Worm (Caenorhabditis elegans) whole organism, mixed stage, embryonic: ENCODE results near the gene scl-8.

Experiments used
- blmp-1 ChIP-seq: fragments of 150-350 bp; optimal IDR thresholded peaks from 2 replicates; lab custom pipeline; 2014; ENCODE audit warnings: missing biosample characterization, missing genetic modification characterization
- ces-1 ChIP-seq: fragments of 150-350 bp; optimal IDR thresholded peaks from 2 replicates; lab custom pipeline; 2014; ENCODE audit warnings: missing biosample characterization, missing genetic modification reagents, missing genetic modification characterization
- elt-1 ChIP-seq: sonication (generic microtip); optimal IDR thresholded peaks from 2 replicates; lab custom pipeline; 2017; ENCODE audit warnings: missing genetic modification characterization, mild to moderate bottlenecking, missing compliant biosample characterization, antibody characterized with exemption, moderate library complexity, borderline replicate concordance; ENCODE audit not compliant: insufficient read depth
- elt-3 ChIP-seq: fragments of 150-350 bp; optimal IDR thresholded peaks from 2 replicates; lab custom pipeline; 2014; ENCODE audit warnings: missing biosample characterization, missing genetic modification characterization
- lin-13 ChIP-seq: fragments of 150-350 bp; optimal IDR thresholded peaks from 2 replicates; lab custom pipeline; 2014; ENCODE audit warnings: missing biosample characterization, missing genetic modification characterization
- nhr-12 ChIP-seq: fragments of 150-350 bp; optimal IDR thresholded peaks from 2 replicates; lab custom pipeline; 2014; ENCODE audit warnings: missing biosample characterization, missing genetic modification characterization
- nhr-28 ChIP-seq: fragments of 150-350 bp; optimal IDR thresholded peaks from 2 replicates; lab custom pipeline; 2014; ENCODE audit warnings: missing biosample characterization, missing genetic modification characterization
- nhr-76 ChIP-seq: sonication (generic microtip); optimal IDR thresholded peaks from 2 replicates; lab custom pipeline; 2017; ENCODE audit warnings: missing biosample characterization, missing genetic modification characterization
- pha-4 ChIP-seq: fragments of 150-350 bp; optimal IDR thresholded peaks from 2 replicates; lab custom pipeline; 2018; ENCODE audit warnings: missing biosample characterization, missing genetic modification reagents, missing genetic modification characterization
- snpc-4 ChIP-seq: fragments of 150-350 bp; optimal IDR thresholded peaks from 2 replicates; lab custom pipeline; 2014; ENCODE audit warnings: missing biosample characterization, missing genetic modification characterization
- unc-39 ChIP-seq: fragments of 150-350 bp; optimal IDR thresholded peaks from 2 replicates; lab custom pipeline; 2014; ENCODE audit warnings: missing biosample characterization, missing genetic modification characterization
- unc-62 ChIP-seq: fragments of 150-350 bp; optimal IDR thresholded peaks from 2 replicates; lab custom pipeline; 2014; ENCODE audit warnings: missing biosample characterization, missing genetic modification reagents, missing genetic modification characterization
- zip-8 ChIP-seq: fragments of 150-350 bp; optimal IDR thresholded peaks from 2 replicates; lab custom pipeline; 2014; ENCODE audit warnings: missing biosample characterization, missing genetic modification characterization
- ztf-11 ChIP-seq: fragments of 150-350 bp; optimal IDR thresholded peaks from 2 replicates; lab custom pipeline; 2014; ENCODE audit warnings: missing biosample characterization, missing genetic modification characterization

DNA sequence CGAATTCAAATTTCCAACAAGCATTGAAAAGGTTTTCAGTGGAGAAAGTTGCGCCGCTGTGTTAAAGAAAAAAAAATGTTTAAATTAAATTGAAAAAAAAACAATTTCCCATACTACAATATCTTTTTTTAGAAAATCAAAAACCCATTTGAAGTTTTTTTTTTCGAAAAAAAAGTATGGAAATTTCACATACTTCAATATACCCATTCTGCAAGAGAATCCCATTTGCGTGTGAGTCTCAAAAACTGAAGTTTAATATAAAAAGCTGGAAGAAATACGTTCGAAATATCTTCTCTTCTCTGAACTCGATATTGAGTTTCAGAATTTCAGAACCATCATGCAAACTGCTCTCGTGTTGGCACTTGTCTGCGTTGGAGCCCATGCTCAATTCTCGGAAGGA is 1.4 kb upstream of the scl-8 start, which contains the start of gene scl-7:
- TF ChIP-seq unc-62 (GFP tag; lab: Kevin White, UChicago) (no peak), elt-1 (tag; lab: Kevin White, UChicago) (no peak), nhr-28 (tag; lab: Kevin White, UChicago) (no peak), elt-3 (tag; lab: Kevin White, UChicago) (no peak), snpc-4 (no peak), blmp-1 (tag; lab: Kevin White, UChicago) (no peak), ztf-11 (tag; lab: Kevin White, UChicago) (no peak), nhr-76 (tag; lab: Kevin White, UChicago) (no peak), nhr-12 (tag; lab: Kevin White, UChicago) (no peak), zip-8 (no peak), lin-13 (tag; lab: Kevin White, UChicago) (no peak), pha-4 (tag; lab: Kevin White, UChicago) (no peak), ces-1 (GFP tag; lab: Kevin White, UChicago) (no peak), unc-39 (tag; lab: Kevin White, UChicago) (no peak)
